Worm (Caenorhabditis elegans) whole organism, L4/young adult: ENCODE results near the gene fubl-1.

Source experiments
- dao-5 ChIP-seq: sonication (generic microtip); optimal IDR thresholded peaks from 2 replicates; lab custom pipeline; 2016; ENCODE audit warnings: missing genotype, missing genetic modification characterization, moderate library complexity, missing compliant biosample characterization
- him-1 ChIP-seq: sonication (generic microtip); optimal IDR thresholded peaks from 2 replicates; lab custom pipeline; 2016; ENCODE audit warnings: missing genotype, missing genetic modification reagents, missing genetic modification characterization, missing compliant biosample characterization

ce11 chrV:10212027-10212426 lies 26.6 kb downstream of the fubl-1 start, which contains the start of gene zhit-3:
- TF ChIP-seq dao-5 (tag; lab: Kevin White, UChicago) (no peak), him-1 (tag; lab: Kevin White, UChicago) (no peak)
